Fruit fly (Drosophila melanogaster) whole organism, embryonic: ENCODE results near the gene nanos.

Experiments
- Asciz ChIP-seq: fragments of 200-800 bp; sonication (Bioruptor generic); optimal IDR thresholded peaks from 2 replicates; lab custom pipeline; 2017; ENCODE audit warnings: missing biosample characterization, mild to moderate bottlenecking, missing genetic modification characterization, missing genetic modification reagents
- Atf3 ChIP-seq: fragments of 200-800 bp; sonication (Bioruptor generic); optimal IDR thresholded peaks from 3 replicates; lab custom pipeline; 2016; ENCODE audit warnings: missing biosample characterization, missing genetic modification characterization
- Atf6 ChIP-seq: fragments of 200-800 bp; sonication (Bioruptor generic); IDR thresholded peaks from 2 replicates; pipeline ENCODE4 v1.3.6; 2022; ENCODE audit warnings: missing biosample characterization, missing genetic modification characterization
- Bgb ChIP-seq: fragments of 200-800 bp; sonication (Bioruptor generic); IDR thresholded peaks from 2 replicates; pipeline ENCODE4 v1.3.6; 2022; ENCODE audit warnings: missing biosample characterization, missing genetic modification characterization; ENCODE audit not compliant: partially characterized antibody
- C15 ChIP-seq: fragments of 200-800 bp; sonication (Bioruptor generic); IDR thresholded peaks from 3 replicates; pipeline ENCODE4 v1.3.6; 2022; ENCODE audit warnings: missing biosample characterization, missing genetic modification characterization
- CG10209 ChIP-seq: fragments of 200-800 bp; sonication (Bioruptor generic); optimal IDR thresholded peaks from 3 replicates; lab custom pipeline; 2017; ENCODE audit warnings: missing biosample characterization, mild to moderate bottlenecking, missing genetic modification characterization, missing genetic modification reagents
- CG11085 ChIP-seq: fragments of 200-800 bp; sonication (Bioruptor generic); IDR thresholded peaks from 2 replicates; pipeline ENCODE4 v1.3.6; 2022; ENCODE audit warnings: missing biosample characterization, missing genetic modification characterization
- CG11560 ChIP-seq: fragments of 200-800 bp; sonication (Bioruptor generic); IDR thresholded peaks from 3 replicates; pipeline ENCODE4 v1.3.6; 2022; ENCODE audit warnings: missing biosample characterization, missing genetic modification characterization
- CG12299 ChIP-seq: fragments of 200-800 bp; sonication (Bioruptor generic); optimal IDR thresholded peaks from 2 replicates; lab custom pipeline; 2018; ENCODE audit warnings: missing biosample characterization, mild to moderate bottlenecking, missing genetic modification characterization
- CG13287 ChIP-seq: fragments of 200-800 bp; sonication (Bioruptor generic); IDR thresholded peaks from 2 replicates; pipeline ENCODE4 v1.3.6; 2022; ENCODE audit warnings: missing biosample characterization, missing genetic modification characterization; ENCODE audit not compliant: partially characterized antibody
- CG16779 ChIP-seq: fragments of 200-800 bp; sonication (Bioruptor generic); IDR thresholded peaks from 2 replicates; pipeline ENCODE4 v1.3.6; 2022; ENCODE audit warnings: missing biosample characterization, missing genetic modification characterization
- CG2712 ChIP-seq: fragments of 200-800 bp; optimal IDR thresholded peaks from 3 replicates; lab custom pipeline; 2019; ENCODE audit warnings: missing biosample characterization, mild to moderate bottlenecking, missing genetic modification characterization, moderate library complexity
- CG3838 ChIP-seq: fragments of 200-800 bp; sonication (Bioruptor generic); optimal IDR thresholded peaks from 3 replicates; lab custom pipeline; 2016; ENCODE audit warnings: missing biosample characterization, missing genetic modification characterization
- CG6654 ChIP-seq: fragments of 200-800 bp; sonication (Bioruptor generic); optimal IDR thresholded peaks from 2 replicates; lab custom pipeline; 2017; ENCODE audit warnings: missing biosample characterization, mild to moderate bottlenecking, missing genetic modification characterization
- CG7963 ChIP-seq: fragments of 200-800 bp; sonication (Bioruptor generic); IDR thresholded peaks from 3 replicates; pipeline ENCODE4 v1.3.6; 2022; ENCODE audit warnings: missing biosample characterization, missing genetic modification characterization; ENCODE audit not compliant: partially characterized antibody
- CG8765 ChIP-seq: fragments of 200-800 bp; sonication (Bioruptor generic); IDR thresholded peaks from 2 replicates; pipeline ENCODE4 v1.3.6; 2022; ENCODE audit warnings: missing biosample characterization, missing genetic modification characterization
- Chrac-16 ChIP-seq: fragments of 200-800 bp; sonication (Bioruptor generic); optimal IDR thresholded peaks from 3 replicates; lab custom pipeline; 2016; ENCODE audit warnings: missing biosample characterization, missing genetic modification characterization
- D19A ChIP-seq: fragments of 200-800 bp; optimal IDR thresholded peaks from 3 replicates; lab custom pipeline; 2019; ENCODE audit warnings: missing biosample characterization, mild to moderate bottlenecking, missing genetic modification characterization, moderate library complexity
- Dref ChIP-seq: fragments of 200-800 bp; sonication (Bioruptor generic); IDR thresholded peaks from 2 replicates; pipeline ENCODE4 v1.3.6; 2022; ENCODE audit warnings: missing biosample characterization, missing genetic modification characterization
- Drgx ChIP-seq: fragments of 200-800 bp; sonication (Bioruptor generic); IDR thresholded peaks from 2 replicates; pipeline ENCODE4 v1.3.6; 2022; ENCODE audit warnings: missing biosample characterization, missing genetic modification characterization
- E2f1 ChIP-seq: fragments of 200-800 bp; sonication (Bioruptor generic); IDR thresholded peaks from 2 replicates; pipeline ENCODE4 v1.3.6; 2022; ENCODE audit warnings: missing biosample characterization, missing genetic modification characterization
- HLH3B ChIP-seq: fragments of 200-800 bp; sonication (Bioruptor generic); IDR thresholded peaks from 2 replicates; pipeline ENCODE4 v1.3.6; 2022; ENCODE audit warnings: missing biosample characterization, missing genetic modification characterization
- HLH54F ChIP-seq: fragments of 200-800 bp; sonication (Bioruptor generic); optimal IDR thresholded peaks from 3 replicates; lab custom pipeline; 2016; ENCODE audit warnings: missing biosample characterization, missing genetic modification characterization
- HmgD ChIP-seq: fragments of 200-800 bp; sonication (Bioruptor generic); optimal IDR thresholded peaks from 3 replicates; lab custom pipeline; 2016; ENCODE audit warnings: missing biosample characterization, missing genetic modification characterization
- MTF-1 ChIP-seq: fragments of 200-800 bp; sonication (Bioruptor generic); optimal IDR thresholded peaks from 2 replicates; lab custom pipeline; 2018; ENCODE audit warnings: missing biosample characterization, mild to moderate bottlenecking, missing genetic modification characterization, borderline replicate concordance
- NFAT ChIP-seq: fragments of 200-800 bp; sonication (Bioruptor generic); IDR thresholded peaks from 2 replicates; pipeline ENCODE4 v1.3.6; 2022; ENCODE audit warnings: missing biosample characterization, missing genetic modification characterization
- NK7.1 ChIP-seq: fragments of 200-800 bp; sonication (Bioruptor generic); optimal IDR thresholded peaks from 3 replicates; lab custom pipeline; 2016; ENCODE audit warnings: missing biosample characterization, missing genetic modification characterization
- Oli ChIP-seq: fragments of 200-800 bp; sonication (Bioruptor generic); optimal IDR thresholded peaks from 2 replicates; lab custom pipeline; 2018; ENCODE audit warnings: missing biosample characterization, mild to moderate bottlenecking, missing genetic modification characterization, moderate library complexity
- Pdp1 ChIP-seq, 2 experiments: fragments of 200-800 bp; sonication (Bioruptor generic); optimal IDR thresholded peaks; 3 replicates each; lab custom pipeline; 2016; ENCODE audit warnings: missing biosample characterization in 2 of 2, missing genetic modification characterization in 2 of 2, mild to moderate bottlenecking in 1 of 2, moderate library complexity in 1 of 2
- Side ChIP-seq: fragments of 200-800 bp; sonication (Bioruptor generic); optimal IDR thresholded peaks from 2 replicates; lab custom pipeline; 2016; ENCODE audit warnings: missing biosample characterization, missing genetic modification characterization
- Trl ChIP-seq, 3 experiments: fragments of >200 bp in 2 of 3; fragments of 200-800 bp in 1 of 3; sonication (Bioruptor generic) in 1 of 3; optimal IDR thresholded peaks; 2 replicates in 1 of 3; 3 replicates in 2 of 3; lab custom pipeline; 2016 to 2017; ENCODE audit warnings: missing biosample characterization in 1 of 3, missing genetic modification characterization in 1 of 3
- amos ChIP-seq: fragments of 200-800 bp; sonication (Bioruptor generic); IDR thresholded peaks from 2 replicates; pipeline ENCODE4 v1.3.6; 2022; ENCODE audit warnings: missing biosample characterization, missing genetic modification characterization; ENCODE audit not compliant: partially characterized antibody
- bigmax ChIP-seq: fragments of 200-800 bp; sonication (Bioruptor generic); optimal IDR thresholded peaks from 2 replicates; lab custom pipeline; 2018; ENCODE audit warnings: missing biosample characterization, mild to moderate bottlenecking, missing genetic modification characterization
- dan ChIP-seq: fragments of 200-800 bp; sonication (Bioruptor generic); IDR thresholded peaks from 2 replicates; pipeline ENCODE4 v1.3.6; 2022; ENCODE audit warnings: missing biosample characterization, missing genetic modification characterization
- grau ChIP-seq: fragments of 200-800 bp; optimal IDR thresholded peaks from 3 replicates; lab custom pipeline; 2019; ENCODE audit warnings: missing biosample characterization, mild to moderate bottlenecking, missing genetic modification characterization, moderate library complexity
- gsb ChIP-seq: fragments of 200-800 bp; sonication (Bioruptor generic); IDR thresholded peaks from 2 replicates; pipeline ENCODE4 v1.3.6; 2022; ENCODE audit warnings: missing biosample characterization, missing genetic modification characterization
- kni ChIP-seq: fragments of 200-800 bp; sonication (Bioruptor generic); optimal IDR thresholded peaks from 3 replicates; lab custom pipeline; 2017; ENCODE audit warnings: mild to moderate bottlenecking, missing biosample characterization, missing genetic modification reagents, missing genetic modification characterization
- mld ChIP-seq: fragments of 200-800 bp; sonication (Bioruptor generic); IDR thresholded peaks from 3 replicates; pipeline ENCODE4 v1.3.6; 2022; ENCODE audit warnings: missing biosample characterization, missing genetic modification characterization; ENCODE audit not compliant: partially characterized antibody
- onecut ChIP-seq: fragments of 200-800 bp; sonication (Bioruptor generic); IDR thresholded peaks from 2 replicates; pipeline ENCODE4 v1.3.6; 2022; ENCODE audit warnings: missing biosample characterization, missing genetic modification characterization
- org-1 ChIP-seq: fragments of 200-800 bp; sonication (Bioruptor generic); optimal IDR thresholded peaks from 2 replicates; lab custom pipeline; 2017; ENCODE audit warnings: missing biosample characterization, missing genetic modification characterization
- pb ChIP-seq: fragments of 200-800 bp; sonication (Bioruptor generic); optimal IDR thresholded peaks from 3 replicates; lab custom pipeline; 2016; ENCODE audit warnings: missing biosample characterization, missing genetic modification characterization
- repo ChIP-seq: fragments of 200-800 bp; sonication (Bioruptor generic); optimal IDR thresholded peaks from 2 replicates; lab custom pipeline; 2016; ENCODE audit warnings: missing biosample characterization, missing genetic modification characterization
- run ChIP-seq: fragments of 200-800 bp; sonication (Bioruptor generic); optimal IDR thresholded peaks from 3 replicates; lab custom pipeline; 2018; ENCODE audit warnings: missing biosample characterization, mild to moderate bottlenecking, missing genetic modification characterization
- sima ChIP-seq: fragments of 200-800 bp; sonication (Bioruptor generic); optimal IDR thresholded peaks from 2 replicates; lab custom pipeline; 2016; ENCODE audit warnings: missing biosample characterization, missing genetic modification characterization
- slou ChIP-seq: fragments of 200-800 bp; sonication (Bioruptor generic); optimal IDR thresholded peaks from 3 replicates; lab custom pipeline; 2016; ENCODE audit warnings: missing biosample characterization, missing genetic modification characterization
- slp2 ChIP-seq: fragments of 200-800 bp; sonication (Bioruptor generic); optimal IDR thresholded peaks from 2 replicates; lab custom pipeline; 2016; ENCODE audit warnings: missing biosample characterization, missing genetic modification characterization
- toy ChIP-seq: fragments of 200-800 bp; sonication (Bioruptor generic); IDR thresholded peaks from 2 replicates; pipeline ENCODE4 v1.3.6; 2022; ENCODE audit warnings: missing biosample characterization, missing genetic modification characterization
- trh ChIP-seq: fragments of 200-800 bp; sonication (Bioruptor generic); optimal IDR thresholded peaks from 2 replicates; lab custom pipeline; 2016; ENCODE audit warnings: missing biosample characterization, missing genetic modification characterization
- tx ChIP-seq: fragments of 200-800 bp; sonication (Bioruptor generic); optimal IDR thresholded peaks from 2 replicates; lab custom pipeline; 2016; ENCODE audit warnings: missing biosample characterization, missing genetic modification characterization
- vfl ChIP-seq: fragments of 200-800 bp; sonication (Bioruptor generic); optimal IDR thresholded peaks from 2 replicates; lab custom pipeline; 2016; ENCODE audit warnings: missing biosample characterization, missing genetic modification characterization

Gene nanos

DNA sequence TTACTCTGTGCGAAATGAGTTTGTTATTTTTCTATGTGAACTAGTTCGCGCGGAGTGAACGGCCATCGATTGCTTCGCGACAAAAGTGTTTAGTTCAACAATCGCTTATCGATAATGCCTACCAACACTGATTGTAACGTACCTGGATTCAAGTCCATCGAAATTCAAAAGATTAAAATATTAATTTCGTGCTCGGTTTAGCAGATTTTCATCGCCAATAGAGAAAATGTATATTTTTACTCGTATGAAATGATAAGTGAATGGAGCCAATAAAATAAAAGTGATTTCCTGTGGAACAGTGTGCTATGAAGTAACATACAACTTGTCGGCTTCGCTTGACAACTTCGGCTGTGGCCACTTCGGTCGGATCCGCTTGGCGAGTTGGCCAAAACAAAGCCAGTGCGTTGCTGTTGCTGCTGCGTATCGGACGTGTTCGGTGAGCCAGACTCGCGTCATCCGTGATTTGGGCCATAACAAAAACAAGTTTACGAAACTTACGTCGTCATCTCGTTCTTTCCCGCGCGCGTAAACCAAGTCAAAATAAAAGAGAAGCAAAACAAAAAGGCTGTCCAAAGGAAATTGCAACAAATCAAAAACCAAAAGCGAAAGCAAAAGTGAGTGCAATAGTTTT lies 23.3 kb downstream of the nanos start, which contains the start of the genes CG5555 and myd (continued):
- TF ChIP-seq CG11560 (tag; lab: Robert Waterston, UW) = no peak
- TF ChIP-seq toy = no peak
- TF ChIP-seq Drgx (GFP tag; lab: Robert Waterston, UW) = peak; percentile 73
- TF ChIP-seq Oli (tag; lab: Kevin White, UChicago) = no peak
- TF ChIP-seq vfl = peak; percentile 28
- peak; percentile 8 for TF ChIP-seq CG10209 (GFP tag; lab: Kevin White, UChicago)
- no peak for TF ChIP-seq Asciz
- no peak for TF ChIP-seq Atf3 (GFP tag; lab: Kevin White, UChicago)
- TF ChIP-seq slp2 (GFP tag; lab: Kevin White, UChicago) = peak; percentile 1
- TF ChIP-seq gsb = no peak
- TF ChIP-seq NK7.1 (GFP tag; lab: Kevin White, UChicago) = peak; percentile 30
- no peak for TF ChIP-seq Trl (optimal IDR thresholded peaks at IDR 0.05; lab: Kevin White, UChicago)
- no peak for TF ChIP-seq Trl (GFP tag; optimal IDR thresholded peaks at IDR 0.05; lab: Kevin White, UChicago)
- TF ChIP-seq HmgD (GFP tag; lab: Kevin White, UChicago) = no peak
- no peak for TF ChIP-seq D19A (tag; lab: Kevin White, UChicago)
- peak; percentile 77 for TF ChIP-seq Bgb (GFP tag; lab: Robert Waterston, UW)
- no peak for TF ChIP-seq CG6654 (GFP tag; lab: Kevin White, UChicago)
- no peak for TF ChIP-seq dan (GFP tag; lab: Robert Waterston, UW)
- TF ChIP-seq Pdp1 (GFP tag; optimal IDR thresholded peaks at IDR 0.05; lab: Kevin White, UChicago) = peak; percentile 11 to 66
- TF ChIP-seq slou = no peak
- peak; percentile 86 for TF ChIP-seq CG13287 (GFP tag; lab: Robert Waterston, UW)
- TF ChIP-seq sima (GFP tag; lab: Kevin White, UChicago) = no peak
- no peak for TF ChIP-seq repo (GFP tag; lab: Kevin White, UChicago)
- TF ChIP-seq org-1 (GFP tag; lab: Kevin White, UChicago) = no peak
- peak; percentile 60 for TF ChIP-seq HLH54F (GFP tag; lab: Kevin White, UChicago)
- TF ChIP-seq CG16779 (GFP tag; lab: Robert Waterston, UW) = no peak
- TF ChIP-seq amos (GFP tag; lab: Robert Waterston, UW) = peak; percentile 69; the same call in 1 of the 2 replicates
- no peak for TF ChIP-seq run (tag; lab: Kevin White, UChicago)
- TF ChIP-seq pb (GFP tag; lab: Kevin White, UChicago) = peak; percentile 47
- peak; percentile 75 for TF ChIP-seq CG7963
- TF ChIP-seq CG12299 (tag; lab: Kevin White, UChicago) = no peak
- peak; percentile 42 for TF ChIP-seq CG3838
- peak; percentile 90 for TF ChIP-seq Dref (GFP tag; lab: Robert Waterston, UW)
- 0 out of 2 replicates have a peak, but pooled peaks have one; percentile 48 for TF ChIP-seq NFAT (GFP tag; lab: Robert Waterston, UW)
- TF ChIP-seq Side (GFP tag; lab: Kevin White, UChicago) = no peak
- TF ChIP-seq tx (GFP tag; lab: Kevin White, UChicago) = peak; percentile 27
- TF ChIP-seq trh (GFP tag; lab: Kevin White, UChicago) = no peak
- TF ChIP-seq bigmax (GFP tag; lab: Kevin White, UChicago) = no peak
- peak; percentile 52; the same call in 1 of the 3 replicates for TF ChIP-seq mld (GFP tag; lab: Robert Waterston, UW)
- TF ChIP-seq CG8765 = no peak
- no peak for TF ChIP-seq Chrac-16 (GFP tag; lab: Kevin White, UChicago)
- peak; percentile 66 for TF ChIP-seq grau
- TF ChIP-seq kni = peak; percentile 3
- TF ChIP-seq HLH3B (GFP tag; lab: Robert Waterston, UW) = no peak
- TF ChIP-seq C15 (GFP tag; lab: Robert Waterston, UW) = no peak
- TF ChIP-seq MTF-1 (GFP tag; lab: Kevin White, UChicago) = no peak
- peak; percentile 29; the same call in 1 of the 2 replicates for TF ChIP-seq onecut (GFP tag; lab: Robert Waterston, UW)
- peak; percentile 26 for TF ChIP-seq CG2712 (tag; lab: Kevin White, UChicago)
- 0 out of 2 replicates have a peak, but pooled peaks have one; percentile 11 for TF ChIP-seq E2f1 (GFP tag; lab: Robert Waterston, UW)
- TF ChIP-seq Atf6 = peak; percentile 74
- TF ChIP-seq CG11085 (GFP tag; lab: Robert Waterston, UW) = 0 out of 2 replicates have a peak, but pooled peaks have one; percentile 35
